Fruit fly (Drosophila melanogaster) whole organism, wandering third instar larva: ENCODE results near the gene RPA2.

Experiments
- Abd-B ChIP-seq: fragments of >200 bp; optimal IDR thresholded peaks from 2 replicates; lab custom pipeline; 2017; ENCODE audit warnings: missing biosample characterization, missing genetic modification characterization
- CG9705 ChIP-seq: fragments of 200-800 bp; sonication (Bioruptor generic); optimal IDR thresholded peaks from 2 replicates; lab custom pipeline; 2018; ENCODE audit warnings: missing biosample characterization, mild to moderate bottlenecking, missing genetic modification characterization
- CrebA ChIP-seq: fragments of 200-800 bp; sonication (Bioruptor generic); optimal IDR thresholded peaks from 2 replicates; lab custom pipeline; 2016; ENCODE audit warnings: missing biosample characterization, mild to moderate bottlenecking, missing genetic modification characterization, borderline replicate concordance
- Dfd ChIP-seq: fragments of >200 bp; optimal IDR thresholded peaks from 2 replicates; lab custom pipeline; 2017; ENCODE audit warnings: missing biosample characterization, missing genetic modification characterization
- Dif ChIP-seq: fragments of 200-275, 200-300 bp; sonication (Bioruptor generic); optimal IDR thresholded peaks from 2 replicates; lab custom pipeline; 2018; ENCODE audit warnings: missing biosample characterization, missing genetic modification characterization; ENCODE audit not compliant: partially characterized antibody
- GATAd ChIP-seq: sonication (Bioruptor generic); optimal IDR thresholded peaks from 2 replicates; lab custom pipeline; 2016; ENCODE audit warnings: missing biosample characterization, missing genetic modification characterization
- HLH106 ChIP-seq: fragments of 200-800 bp; optimal IDR thresholded peaks from 3 replicates; lab custom pipeline; 2019; ENCODE audit warnings: missing biosample characterization, mild to moderate bottlenecking, missing genetic modification characterization, moderate library complexity
- Hnf4 ChIP-seq: fragments of 200-800 bp; sonication (Bioruptor generic); optimal IDR thresholded peaks from 2 replicates; lab custom pipeline; 2016; ENCODE audit warnings: missing biosample characterization, mild to moderate bottlenecking, missing genetic modification characterization
- Hr78 ChIP-seq: fragments of >200 bp; optimal IDR thresholded peaks from 2 replicates; lab custom pipeline; 2017; ENCODE audit warnings: missing biosample characterization, missing genetic modification characterization
- Hr83 ChIP-seq: fragments of 200-300 bp; sonication (Bioruptor generic); optimal IDR thresholded peaks from 2 replicates; lab custom pipeline; 2016; ENCODE audit warnings: missing biosample characterization, mild to moderate bottlenecking, missing genetic modification characterization, moderate library complexity; ENCODE audit not compliant: poor library complexity, severe bottlenecking
- Jra ChIP-seq: sonication (Bioruptor generic); optimal IDR thresholded peaks from 2 replicates; lab custom pipeline; 2016; ENCODE audit warnings: missing biosample characterization, missing genetic modification characterization
- N ChIP-seq: fragments of >200 bp; optimal IDR thresholded peaks from 2 replicates; lab custom pipeline; 2018; ENCODE audit warnings: missing biosample characterization, missing external identifiers, missing genetic modification characterization
- OdsH ChIP-seq: fragments of 200-800 bp; sonication (Bioruptor generic); optimal IDR thresholded peaks from 2 replicates; lab custom pipeline; 2016; ENCODE audit warnings: missing biosample characterization, mild to moderate bottlenecking, missing genetic modification characterization
- Rel ChIP-seq, 2 experiments: fragments of 200-800 bp; sonication (Bioruptor generic) in 1 of 2; optimal IDR thresholded peaks; 2 replicates in 1 of 2; 3 replicates in 1 of 2; lab custom pipeline; 2016 to 2019; ENCODE audit warnings: mild to moderate bottlenecking in 2 of 2, missing biosample characterization in 2 of 2, missing genetic modification characterization in 2 of 2, moderate library complexity in 1 of 2
- Sp1 ChIP-seq: fragments of 200-800 bp; sonication (Bioruptor generic); optimal IDR thresholded peaks from 3 replicates; lab custom pipeline; 2019; ENCODE audit warnings: missing biosample characterization, mild to moderate bottlenecking, missing genetic modification characterization, moderate library complexity
- Vsx2 ChIP-seq: fragments of 200-300, 225-300 bp; sonication (Bioruptor generic); optimal IDR thresholded peaks from 2 replicates; lab custom pipeline; 2018; ENCODE audit warnings: missing biosample characterization, missing genetic modification characterization; ENCODE audit not compliant: partially characterized antibody
- br ChIP-seq: fragments of 200-800 bp; sonication (Bioruptor generic); optimal IDR thresholded peaks from 2 replicates; lab custom pipeline; 2016; ENCODE audit warnings: missing biosample characterization, missing genetic modification characterization
- brk ChIP-seq: fragments of 200-800 bp; sonication (Bioruptor generic); optimal IDR thresholded peaks from 2 replicates; lab custom pipeline; 2016; ENCODE audit warnings: missing biosample characterization, mild to moderate bottlenecking, missing genetic modification characterization
- dl ChIP-seq, 2 experiments: fragments of 175-275, 200-275 bp in 1 of 2; fragments of 200-275 bp in 1 of 2; sonication (Bioruptor generic); optimal IDR thresholded peaks; lab custom pipeline; 2018; ENCODE audit warnings: mild to moderate bottlenecking in 2 of 2, missing biosample characterization in 2 of 2, missing genetic modification characterization in 2 of 2, moderate library complexity in 2 of 2; ENCODE audit not compliant: partially characterized antibody in 2 of 2, insufficient read depth in 1 of 2
- dmrt93B ChIP-seq: fragments of 200-800 bp; sonication (Bioruptor generic); optimal IDR thresholded peaks from 2 replicates; lab custom pipeline; 2018; ENCODE audit warnings: missing biosample characterization, mild to moderate bottlenecking, missing genetic modification characterization
- dsf ChIP-seq: sonication (Bioruptor generic); optimal IDR thresholded peaks from 2 replicates; lab custom pipeline; 2016; ENCODE audit warnings: missing biosample characterization, missing genetic modification characterization, borderline replicate concordance
- ey ChIP-seq: fragments of 200-800 bp; sonication (Bioruptor generic); optimal IDR thresholded peaks from 2 replicates; lab custom pipeline; 2016; ENCODE audit warnings: missing biosample characterization, missing genetic modification characterization
- foxo ChIP-seq, 2 experiments: fragments of 200-800 bp; sonication (Bioruptor generic); optimal IDR thresholded peaks; 2 replicates in 1 of 2; 3 replicates in 1 of 2; lab custom pipeline; 2016 to 2017; ENCODE audit warnings: missing biosample characterization in 2 of 2, missing genetic modification characterization in 2 of 2
- fru ChIP-seq: fragments of 200-800 bp; sonication (Bioruptor generic); optimal IDR thresholded peaks from 3 replicates; lab custom pipeline; 2016; ENCODE audit warnings: missing biosample characterization, mild to moderate bottlenecking, missing genetic modification characterization
- h ChIP-seq: fragments of 200-800 bp; sonication (Bioruptor generic); optimal IDR thresholded peaks from 3 replicates; lab custom pipeline; 2016; ENCODE audit warnings: missing biosample characterization, mild to moderate bottlenecking, missing genetic modification characterization
- jim ChIP-seq: fragments of 175-275, 200-325 bp; sonication (Bioruptor generic); optimal IDR thresholded peaks from 2 replicates; lab custom pipeline; 2016; ENCODE audit warnings: missing biosample characterization, mild to moderate bottlenecking, missing genetic modification characterization
- lola ChIP-seq: fragments of >200 bp; optimal IDR thresholded peaks from 2 replicates; lab custom pipeline; 2017; ENCODE audit warnings: missing biosample characterization, missing genetic modification characterization
- sage ChIP-seq: fragments of 200-800 bp; sonication (Bioruptor generic); optimal IDR thresholded peaks from 2 replicates; lab custom pipeline; 2016; ENCODE audit warnings: missing biosample characterization, mild to moderate bottlenecking, missing genetic modification characterization
- sv ChIP-seq: fragments of 200-800 bp; sonication (Bioruptor generic); optimal IDR thresholded peaks from 3 replicates; lab custom pipeline; 2016; ENCODE audit warnings: missing biosample characterization, missing genetic modification characterization
- usp ChIP-seq: fragments of >200 bp; optimal IDR thresholded peaks from 2 replicates; lab custom pipeline; 2017; ENCODE audit warnings: missing biosample characterization, missing genetic modification characterization
- woc ChIP-seq: sonication (Bioruptor generic); optimal IDR thresholded peaks from 2 replicates; lab custom pipeline; 2016; ENCODE audit warnings: missing biosample characterization, mild to moderate bottlenecking, missing genetic modification characterization

Gene RPA2

DNA sequence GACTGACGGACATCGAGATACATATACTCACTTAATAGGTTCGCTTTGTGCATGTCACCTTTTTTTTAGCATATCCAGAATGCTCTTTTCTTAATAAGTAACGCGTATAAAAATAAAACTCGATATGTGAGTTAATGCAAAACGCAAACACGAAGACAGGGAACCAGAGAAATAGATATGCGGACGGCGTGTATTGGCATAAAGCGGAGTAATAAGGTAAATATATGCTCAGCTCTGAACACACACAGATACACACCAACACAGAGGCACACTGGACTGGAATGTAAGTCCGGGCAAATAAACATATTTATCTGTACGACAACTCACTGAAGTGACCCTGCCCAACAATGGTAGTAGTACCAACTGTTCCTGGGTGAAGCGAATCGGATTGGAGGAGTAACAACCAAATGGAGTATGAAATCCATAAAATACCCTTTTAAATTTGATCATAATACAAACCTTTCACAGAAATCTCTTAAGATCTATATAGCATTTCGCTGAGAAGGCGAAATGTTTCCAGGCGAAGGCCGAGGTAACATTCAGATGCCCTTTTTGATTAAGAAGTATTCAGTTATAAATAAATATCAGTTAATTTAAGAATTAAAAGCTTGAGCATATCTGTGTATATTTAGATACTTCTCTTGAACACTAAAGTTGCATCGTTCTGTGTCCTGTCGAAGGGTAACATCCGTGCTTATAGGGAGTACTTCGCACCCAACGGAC lies 9.6 kb upstream of the RPA2 start:
- TF ChIP-seq ey (GFP tag; lab: Kevin White, UChicago), result peak; percentile 10
- no peak for TF ChIP-seq CrebA (GFP tag; lab: Kevin White, UChicago)
- peak; percentile 25 for TF ChIP-seq fru
- no peak for TF ChIP-seq jim (GFP tag; lab: Kevin White, UChicago)

DNA sequence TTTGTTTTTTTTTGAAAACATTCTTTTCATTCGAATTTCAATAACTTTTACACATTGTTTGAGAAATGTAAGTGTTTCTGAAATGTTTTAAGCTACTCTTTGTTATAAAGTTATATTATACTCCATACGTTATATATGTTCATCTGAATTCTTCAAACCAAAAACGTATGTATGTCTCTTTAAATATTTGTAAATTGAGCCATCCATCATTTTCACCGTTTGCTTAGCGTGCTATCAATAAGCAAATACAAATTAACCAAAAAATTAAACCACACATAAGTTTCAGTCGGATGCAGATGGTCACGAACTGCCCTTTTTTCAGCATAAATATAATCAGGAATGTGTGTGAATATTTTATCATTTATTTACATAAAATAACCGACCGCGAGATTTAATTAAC lies 8.7 kb upstream of the RPA2 start:
- TF ChIP-seq usp (GFP tag; lab: Kevin White, UChicago) (no peak), lola (GFP tag; lab: Kevin White, UChicago) (no peak), Rel (GFP tag; optimal IDR thresholded peaks at IDR 0.05; lab: Kevin White, UChicago) (no peak), Rel (tag; optimal IDR thresholded peaks at IDR 0.05; lab: Kevin White, UChicago) (no peak), Sp1 (GFP tag; lab: Kevin White, UChicago) (no peak), sv (GFP tag; lab: Kevin White, UChicago) (no peak), Hr83 (GFP tag; lab: Kevin White, UChicago) (no peak), h (no peak), Abd-B (GFP tag; lab: Kevin White, UChicago) (no peak), brk (no peak), OdsH (no peak)

DNA sequence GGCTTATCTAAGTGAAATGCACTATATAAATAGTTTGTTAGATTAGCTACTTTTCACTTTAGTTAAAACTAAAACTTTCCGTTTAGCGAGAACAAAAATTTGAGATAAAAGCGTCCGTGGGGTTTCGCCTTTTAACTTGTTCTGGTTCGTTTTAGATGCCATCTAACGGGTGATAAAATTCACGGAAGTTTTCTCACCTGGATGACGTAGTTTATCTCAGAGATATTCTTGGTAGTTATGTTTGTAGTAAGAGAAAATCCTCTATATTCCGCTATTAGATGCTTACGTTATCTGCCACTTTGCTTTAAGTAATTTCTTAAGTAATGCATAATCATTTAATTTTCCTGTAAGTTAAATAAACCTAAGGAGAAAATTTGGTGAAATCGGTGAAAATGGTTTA lies 8.1 kb upstream of the RPA2 start, which contains the start of gene CG9270:
TSS of gene CG9270 (minus strand) at position 101 of the 400 bp plus-strand sequence.
- TF ChIP-seq HLH106 (tag; lab: Kevin White, UChicago), result no peak
- no peak for TF ChIP-seq Abd-B (GFP tag; lab: Kevin White, UChicago)
- TF ChIP-seq Hr83 (GFP tag; lab: Kevin White, UChicago), result no peak
- no peak for TF ChIP-seq Rel (GFP tag; optimal IDR thresholded peaks at IDR 0.05; lab: Kevin White, UChicago)
- no peak for TF ChIP-seq Rel (tag; optimal IDR thresholded peaks at IDR 0.05; lab: Kevin White, UChicago)
- TF ChIP-seq dmrt93B (GFP tag; lab: Kevin White, UChicago), result no peak
- TF ChIP-seq Dfd (GFP tag; lab: Kevin White, UChicago), result no peak
- no peak for TF ChIP-seq woc
- no peak for TF ChIP-seq GATAd (GFP tag; lab: Kevin White, UChicago)
- no peak for TF ChIP-seq brk
- no peak for TF ChIP-seq br (GFP tag; lab: Kevin White, UChicago)
- no peak for TF ChIP-seq Hnf4 (GFP tag; lab: Kevin White, UChicago)
- TF ChIP-seq N (GFP tag; lab: Kevin White, UChicago), result no peak
- TF ChIP-seq CrebA (GFP tag; lab: Kevin White, UChicago), result no peak
- no peak for TF ChIP-seq ey (GFP tag; lab: Kevin White, UChicago)
- no peak for TF ChIP-seq Vsx2 (GFP tag; lab: Kevin White, UChicago)
- TF ChIP-seq h, result no peak

DNA sequence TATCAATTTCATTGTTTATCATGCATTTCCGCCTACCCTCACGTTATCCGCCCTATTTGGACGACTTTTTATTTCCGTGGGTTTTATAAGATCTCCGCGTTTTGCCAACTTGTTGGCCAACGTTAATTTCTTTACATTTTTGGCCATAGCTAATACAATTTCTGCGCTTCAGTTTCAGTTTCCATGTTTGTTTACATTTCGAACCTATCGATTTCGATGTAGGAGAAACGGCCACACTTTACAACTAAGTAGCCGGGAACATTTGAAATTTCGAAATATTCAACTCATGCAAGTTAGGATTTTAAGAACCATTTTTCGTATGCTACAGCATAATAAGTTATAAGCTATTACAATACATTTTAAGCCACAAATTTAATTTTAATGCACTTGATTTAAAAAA lies 1.7 kb upstream of the RPA2 start, which contains the start of gene Nthl1:
TSS of gene Nthl1 (minus strand) at position 208 of the 400 bp plus-strand sequence.
- TF ChIP-seq dsf, result no peak
- TF ChIP-seq fru, result no peak
- TF ChIP-seq sage, result no peak
- no peak for TF ChIP-seq GATAd (GFP tag; lab: Kevin White, UChicago)
- no peak for TF ChIP-seq br (GFP tag; lab: Kevin White, UChicago)
- TF ChIP-seq Abd-B (GFP tag; lab: Kevin White, UChicago), result no peak
- TF ChIP-seq Jra (GFP tag; lab: Kevin White, UChicago), result no peak
- no peak for TF ChIP-seq Hr78 (GFP tag; lab: Kevin White, UChicago)
- no peak for TF ChIP-seq h
- TF ChIP-seq dmrt93B (GFP tag; lab: Kevin White, UChicago), result no peak
- TF ChIP-seq foxo (GFP tag; optimal IDR thresholded peaks at IDR 0.05; lab: Kevin White, UChicago), result no peak
- no peak for TF ChIP-seq CG9705 (GFP tag; lab: Kevin White, UChicago)
- no peak for TF ChIP-seq sv (GFP tag; lab: Kevin White, UChicago)
- TF ChIP-seq Dif (GFP tag; lab: Kevin White, UChicago), result no peak
- TF ChIP-seq dl (GFP tag; optimal IDR thresholded peaks at IDR 0.05; lab: Kevin White, UChicago; ENCODE audit: insufficient read depth in 1 of 2, partially characterized antibody in 2 of 2), result no peak
